Worm (Caenorhabditis elegans) whole organism, mixed stage, embryonic: Measurements from ENCODE around the gene clec-239.

ENCODE experiments used
- M03D4.4 ChIP-seq: sonication (generic microtip); optimal IDR thresholded peaks from 2 replicates; lab custom pipeline; 2017; ENCODE audit warnings: mild to moderate bottlenecking, missing genetic modification characterization, missing compliant biosample characterization
- bed-3 ChIP-seq: fragments of 200-800 bp; sonication (Bioruptor generic); optimal IDR thresholded peaks from 3 replicates; lab custom pipeline; 2018; ENCODE audit warnings: mild to moderate bottlenecking, missing genetic modification characterization, moderate library complexity, missing compliant biosample characterization
- blmp-1 ChIP-seq: fragments of 150-350 bp; optimal IDR thresholded peaks from 2 replicates; lab custom pipeline; 2014; ENCODE audit warnings: missing biosample characterization, missing genetic modification characterization
- ceh-39 ChIP-seq: fragments of 150-350 bp; optimal IDR thresholded peaks from 2 replicates; lab custom pipeline; 2014; ENCODE audit warnings: missing biosample characterization, missing genetic modification characterization
- ceh-43 ChIP-seq: fragments of 200-800 bp; sonication (Bioruptor generic); optimal IDR thresholded peaks from 2 replicates; lab custom pipeline; 2018; ENCODE audit warnings: mild to moderate bottlenecking, missing genetic modification characterization, moderate library complexity, missing compliant biosample characterization
- ceh-83 ChIP-seq: fragments of 200-800 bp; sonication (Bioruptor generic); optimal IDR thresholded peaks from 2 replicates; lab custom pipeline; 2018; ENCODE audit warnings: mild to moderate bottlenecking, missing genetic modification characterization, missing compliant biosample characterization
- ces-1 ChIP-seq: fragments of 150-350 bp; optimal IDR thresholded peaks from 2 replicates; lab custom pipeline; 2014; ENCODE audit warnings: missing biosample characterization, missing genetic modification reagents, missing genetic modification characterization
- cnd-1 ChIP-seq: fragments of 200-800 bp; sonication (Bioruptor generic); optimal IDR thresholded peaks from 2 replicates; lab custom pipeline; 2018; ENCODE audit warnings: mild to moderate bottlenecking, missing genetic modification characterization, missing compliant biosample characterization
- drap-1 ChIP-seq: fragments of 200-800 bp; sonication (Bioruptor generic); optimal IDR thresholded peaks from 3 replicates; lab custom pipeline; 2018; ENCODE audit warnings: mild to moderate bottlenecking, missing genetic modification characterization, missing compliant biosample characterization
- elt-1 ChIP-seq: sonication (generic microtip); optimal IDR thresholded peaks from 2 replicates; lab custom pipeline; 2017; ENCODE audit warnings: missing genetic modification characterization, mild to moderate bottlenecking, missing compliant biosample characterization, antibody characterized with exemption, moderate library complexity, borderline replicate concordance; ENCODE audit not compliant: insufficient read depth
- elt-3 ChIP-seq: fragments of 150-350 bp; optimal IDR thresholded peaks from 2 replicates; lab custom pipeline; 2014; ENCODE audit warnings: missing biosample characterization, missing genetic modification characterization
- flh-1 ChIP-seq: fragments of 200-800 bp; sonication (Bioruptor generic); optimal IDR thresholded peaks from 2 replicates; lab custom pipeline; 2018; ENCODE audit warnings: mild to moderate bottlenecking, missing genetic modification characterization, moderate library complexity, missing compliant biosample characterization
- ham-2 ChIP-seq: fragments of 200-800 bp; sonication (Bioruptor generic); optimal IDR thresholded peaks from 2 replicates; lab custom pipeline; 2018; ENCODE audit warnings: mild to moderate bottlenecking, missing genetic modification characterization, missing compliant biosample characterization
- hlh-1 ChIP-seq: fragments of 150-350 bp; optimal IDR thresholded peaks from 2 replicates; lab custom pipeline; 2014; ENCODE audit warnings: missing biosample characterization, missing genetic modification reagents, missing genetic modification characterization
- lin-13 ChIP-seq: fragments of 150-350 bp; optimal IDR thresholded peaks from 2 replicates; lab custom pipeline; 2014; ENCODE audit warnings: missing biosample characterization, missing genetic modification characterization
- lin-32 ChIP-seq: fragments of 200-800 bp; sonication (Bioruptor generic); optimal IDR thresholded peaks from 2 replicates; lab custom pipeline; 2018; ENCODE audit warnings: mild to moderate bottlenecking, missing genetic modification characterization, missing compliant biosample characterization
- lsy-2 ChIP-seq: fragments of 150-350 bp; optimal IDR thresholded peaks from 2 replicates; lab custom pipeline; 2014; ENCODE audit warnings: missing biosample characterization, missing genetic modification characterization
- mab-5 ChIP-seq: fragments of 150-350 bp; optimal IDR thresholded peaks from 2 replicates; lab custom pipeline; 2014; ENCODE audit warnings: missing biosample characterization, missing genetic modification characterization
- mep-1 ChIP-seq: fragments of 150-350 bp; optimal IDR thresholded peaks from 2 replicates; lab custom pipeline; 2017; ENCODE audit warnings: missing biosample characterization, missing genetic modification reagents, missing genetic modification characterization, inconsistent platforms
- mls-2 ChIP-seq: sonication (generic microtip); optimal IDR thresholded peaks from 2 replicates; lab custom pipeline; 2016; ENCODE audit warnings: mild to moderate bottlenecking, missing genetic modification characterization, moderate library complexity, missing compliant biosample characterization
- nhr-12 ChIP-seq: fragments of 150-350 bp; optimal IDR thresholded peaks from 2 replicates; lab custom pipeline; 2014; ENCODE audit warnings: missing biosample characterization, missing genetic modification characterization
- nhr-2 ChIP-seq: fragments of 150-350 bp; optimal IDR thresholded peaks from 2 replicates; lab custom pipeline; 2014; ENCODE audit warnings: missing biosample characterization, missing genetic modification characterization
- nhr-237 ChIP-seq: fragments of 150-350 bp; optimal IDR thresholded peaks from 2 replicates; lab custom pipeline; 2014; ENCODE audit warnings: missing biosample characterization, missing genetic modification characterization
- nhr-28 ChIP-seq: fragments of 150-350 bp; optimal IDR thresholded peaks from 2 replicates; lab custom pipeline; 2014; ENCODE audit warnings: missing biosample characterization, missing genetic modification characterization
- nhr-76 ChIP-seq: sonication (generic microtip); optimal IDR thresholded peaks from 2 replicates; lab custom pipeline; 2017; ENCODE audit warnings: missing biosample characterization, missing genetic modification characterization
- pha-4 ChIP-seq: fragments of 150-350 bp; optimal IDR thresholded peaks from 2 replicates; lab custom pipeline; 2018; ENCODE audit warnings: missing biosample characterization, missing genetic modification reagents, missing genetic modification characterization
- sem-2 ChIP-seq: fragments of 200-800 bp; sonication (Bioruptor generic); optimal IDR thresholded peaks from 2 replicates; lab custom pipeline; 2018; ENCODE audit warnings: mild to moderate bottlenecking, missing genetic modification characterization, missing compliant biosample characterization
- snpc-4 ChIP-seq: fragments of 150-350 bp; optimal IDR thresholded peaks from 2 replicates; lab custom pipeline; 2014; ENCODE audit warnings: missing biosample characterization, missing genetic modification characterization
- sptf-1 ChIP-seq: sonication (generic microtip); optimal IDR thresholded peaks from 2 replicates; lab custom pipeline; 2017; ENCODE audit warnings: mild to moderate bottlenecking, missing genetic modification characterization, moderate library complexity, missing compliant biosample characterization
- unc-120 ChIP-seq: sonication (generic microtip); optimal IDR thresholded peaks from 2 replicates; lab custom pipeline; 2017; ENCODE audit warnings: missing genetic modification characterization, missing compliant biosample characterization; ENCODE audit not compliant: poor library complexity, severe bottlenecking
- unc-39 ChIP-seq: fragments of 150-350 bp; optimal IDR thresholded peaks from 2 replicates; lab custom pipeline; 2014; ENCODE audit warnings: missing biosample characterization, missing genetic modification characterization
- unc-62 ChIP-seq: fragments of 150-350 bp; optimal IDR thresholded peaks from 2 replicates; lab custom pipeline; 2014; ENCODE audit warnings: missing biosample characterization, missing genetic modification reagents, missing genetic modification characterization
- zip-8 ChIP-seq: fragments of 150-350 bp; optimal IDR thresholded peaks from 2 replicates; lab custom pipeline; 2014; ENCODE audit warnings: missing biosample characterization, missing genetic modification characterization
- ztf-11 ChIP-seq: fragments of 150-350 bp; optimal IDR thresholded peaks from 2 replicates; lab custom pipeline; 2014; ENCODE audit warnings: missing biosample characterization, missing genetic modification characterization

Gene clec-239

ce11 chrV:16966636-16967035 is 10.3 kb downstream of the clec-239 start, which contains the start of gene fbxa-90:
fbxa-90 (plus strand) TSS chrV:16966814.
- TF ChIP-seq ztf-11 (no peak), ces-1 (GFP tag; lab: Kevin White, UChicago) (no peak), ceh-83 (GFP tag; lab: Kevin White, UChicago) (no peak), mls-2 (tag; lab: Kevin White, UChicago) (no peak), nhr-76 (no peak), mab-5 (no peak), nhr-12 (tag; lab: Kevin White, UChicago) (no peak), blmp-1 (tag; lab: Kevin White, UChicago) (no peak), lin-13 (tag; lab: Kevin White, UChicago) (no peak), flh-1 (GFP tag; lab: Kevin White, UChicago) (no peak), lin-32 (GFP tag; lab: Kevin White, UChicago) (no peak), elt-3 (no peak), M03D4.4 (tag; lab: Kevin White, UChicago) (no peak), lsy-2 (no peak), ceh-43 (GFP tag; lab: Kevin White, UChicago) (no peak), ceh-39 (no peak), zip-8 (tag; lab: Kevin White, UChicago) (no peak)
- TF ChIP-seq, all 35 proteins: peak for 0

ce11 chrV:16972134-16972533 is 15.8 kb downstream of the clec-239 start, which contains the start of gene srh-119:
srh-119 (plus strand) TSS chrV:16972434.
- TF ChIP-seq nhr-28 (tag; lab: Kevin White, UChicago) (no peak), ces-1 (GFP tag; lab: Kevin White, UChicago) (no peak), cnd-1 (tag; lab: Kevin White, UChicago) (no peak), pha-4 (tag; lab: Kevin White, UChicago) (no peak), elt-1 (no peak), mls-2 (tag; lab: Kevin White, UChicago) (no peak), elt-3 (no peak), M03D4.4 (tag; lab: Kevin White, UChicago) (no peak), blmp-1 (tag; lab: Kevin White, UChicago) (no peak), zip-8 (tag; lab: Kevin White, UChicago) (no peak), bed-3 (GFP tag; lab: Kevin White, UChicago) (no peak), hlh-1 (tag; lab: Kevin White, UChicago) (no peak), lin-32 (GFP tag; lab: Kevin White, UChicago) (no peak), mep-1 (no peak), lin-13 (tag; lab: Kevin White, UChicago) (no peak), ham-2 (GFP tag; lab: Kevin White, UChicago) (no peak)

- TF ChIP-seq flh-1 (GFP tag; lab: Kevin White, UChicago): no peak
- TF ChIP-seq elt-3: no peak
- no peak for TF ChIP-seq lsy-2
- TF ChIP-seq ceh-39: no peak
- TF ChIP-seq nhr-2 (tag; lab: Kevin White, UChicago): no peak
- TF ChIP-seq unc-120 (tag; lab: Kevin White, UChicago): no peak
- no peak for TF ChIP-seq ces-1 (GFP tag; lab: Kevin White, UChicago)
- TF ChIP-seq hlh-1 (tag; lab: Kevin White, UChicago): no peak
- TF ChIP-seq elt-1: no peak
- no peak for TF ChIP-seq snpc-4
- TF ChIP-seq sptf-1 (tag; lab: Kevin White, UChicago): no peak
- TF ChIP-seq nhr-237 (tag; lab: Kevin White, UChicago): no peak
Measured at ce11 chrV:16973338-16973737, 17.0 kb downstream of the clec-239 start.

- no peak for TF ChIP-seq mep-1
- TF ChIP-seq elt-1: no peak
- TF ChIP-seq mls-2 (tag; lab: Kevin White, UChicago): no peak
- TF ChIP-seq nhr-76: no peak
- no peak for TF ChIP-seq ham-2 (GFP tag; lab: Kevin White, UChicago)
- TF ChIP-seq hlh-1 (tag; lab: Kevin White, UChicago): no peak
- no peak for TF ChIP-seq sptf-1 (tag; lab: Kevin White, UChicago)
- TF ChIP-seq ceh-83 (GFP tag; lab: Kevin White, UChicago): no peak
- no peak for TF ChIP-seq unc-39 (tag; lab: Kevin White, UChicago)
- TF ChIP-seq ceh-39: no peak
- TF ChIP-seq bed-3 (GFP tag; lab: Kevin White, UChicago): no peak
- TF ChIP-seq unc-120 (tag; lab: Kevin White, UChicago): no peak
- no peak for TF ChIP-seq flh-1 (GFP tag; lab: Kevin White, UChicago)
- TF ChIP-seq, all 35 proteins: peak for 0
Measured at ce11 chrV:16974919-16975318, 18.6 kb downstream of the clec-239 start, which contains the start of gene srx-54. srx-54 (plus strand) TSS chrV:16975219.

- TF ChIP-seq drap-1 (GFP tag; lab: Kevin White, UChicago) (no peak), lin-13 (tag; lab: Kevin White, UChicago) (no peak), M03D4.4 (tag; lab: Kevin White, UChicago) (no peak), hlh-1 (tag; lab: Kevin White, UChicago) (no peak), sem-2 (GFP tag; lab: Kevin White, UChicago) (no peak), unc-120 (tag; lab: Kevin White, UChicago) (no peak), ztf-11 (no peak), lsy-2 (no peak), sptf-1 (tag; lab: Kevin White, UChicago) (no peak), mep-1 (no peak), mab-5 (no peak), mls-2 (tag; lab: Kevin White, UChicago) (no peak), nhr-12 (tag; lab: Kevin White, UChicago) (no peak), ceh-39 (no peak), zip-8 (tag; lab: Kevin White, UChicago) (no peak), nhr-2 (tag; lab: Kevin White, UChicago) (no peak), unc-62 (GFP tag; lab: Kevin White, UChicago) (no peak), snpc-4 (no peak)
Measured at ce11 chrV:16980368-16980767, 24.0 kb downstream of the clec-239 start, which contains the start of gene srz-54. srz-54 (plus strand) TSS chrV:16980668.
